Fruit fly (Drosophila melanogaster): ENCODE measurements around the gene Gyc76C.
A peak's percentile ranks its signal among the peaks of the same experiment; 100 is the strongest.

The Gyc76C gene

DNA sequence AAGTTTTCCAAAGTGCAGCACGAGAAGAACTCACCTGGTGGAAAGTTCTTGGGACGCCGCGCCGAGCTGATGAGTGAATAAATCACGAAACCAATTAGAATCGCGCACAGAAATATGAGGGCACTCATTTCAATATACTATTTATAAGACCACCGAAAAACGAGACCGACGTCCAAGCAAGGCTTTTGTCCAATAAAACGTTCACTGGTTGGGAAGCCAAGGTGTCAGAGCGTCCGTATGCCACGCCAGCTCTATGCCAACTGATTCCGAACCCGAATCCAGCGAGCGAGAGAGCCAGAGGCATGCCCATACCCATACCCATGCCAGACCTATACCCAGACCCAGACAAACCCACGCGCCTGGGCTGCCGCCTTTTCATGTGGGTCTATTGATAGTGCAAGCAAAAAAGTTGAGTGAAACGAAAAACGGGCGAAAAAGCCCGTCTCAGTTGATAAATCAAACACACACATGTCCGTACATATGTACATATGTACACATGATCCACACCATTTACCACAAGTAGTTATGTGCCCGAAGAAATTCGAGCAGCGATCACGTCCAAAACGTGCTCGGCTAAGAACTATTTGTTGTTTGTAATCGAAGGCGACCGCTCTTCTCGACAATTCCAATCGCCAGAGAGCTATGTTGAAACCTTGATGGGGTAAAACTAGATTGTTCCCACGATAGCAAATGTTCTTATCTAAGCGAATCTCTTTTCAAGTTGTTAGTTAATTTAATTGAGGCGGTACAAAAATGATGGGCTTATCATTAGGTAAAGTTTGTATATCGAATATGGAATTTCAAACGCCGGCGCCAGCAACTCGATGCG, 19.9 kb upstream of the Gyc76C start, which contains the start of gene Cyp305a1 (continued):
- TF ChIP-seq CG10147 (GFP tag; optimal IDR thresholded peaks at IDR 0.05): no peak
- no peak for TF ChIP-seq ind (GFP tag; optimal IDR thresholded peaks at IDR 0.05)
- no peak for TF ChIP-seq chinmo (GFP tag; IDR thresholded peaks at IDR 0.05; ENCODE audit: partially characterized antibody)
- peak; percentile 78 for TF ChIP-seq gcm (GFP tag; optimal IDR thresholded peaks at IDR 0.05)
- no peak for TF ChIP-seq CG5953 (GFP tag; IDR thresholded peaks at IDR 0.05)

DNA sequence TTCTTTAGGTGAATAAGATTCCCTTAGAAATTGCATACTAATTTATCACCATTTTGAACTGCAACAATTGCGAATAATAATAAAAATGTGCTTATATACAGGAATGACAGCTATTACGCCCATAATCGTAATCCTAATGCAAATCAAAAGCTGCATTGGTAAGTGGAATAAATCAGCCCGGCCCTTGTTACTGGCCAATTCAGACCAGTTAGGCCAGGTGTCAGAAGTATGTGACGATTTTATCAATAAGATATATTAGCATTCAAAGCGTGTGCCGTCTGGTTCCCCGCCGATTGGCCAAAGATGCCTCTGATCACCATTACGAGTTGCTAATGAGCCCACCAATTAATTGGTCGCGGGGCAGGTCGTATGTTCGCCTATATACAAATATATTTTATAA, 19.1 kb upstream of the Gyc76C start:
- TF ChIP-seq sqz (GFP tag; optimal IDR thresholded peaks at IDR 0.05) (no peak), CG11560 (tag; IDR thresholded peaks at IDR 0.05) (no peak), hkb (optimal IDR thresholded peaks at IDR 0.05) (no peak), hkb (GFP tag; IDR thresholded peaks at IDR 0.05) (no peak), chinmo (GFP tag; IDR thresholded peaks at IDR 0.05; ENCODE audit: partially characterized antibody) (0 out of 4 replicates have a peak, but pooled peaks have one; percentile 58), Elba2 (GFP tag; optimal IDR thresholded peaks at IDR 0.05) (peak; percentile 34), CG4854 (GFP tag; optimal IDR thresholded peaks at IDR 0.05) (no peak), vvl (GFP tag; IDR thresholded peaks at IDR 0.05) (peak; percentile 58)

DNA sequence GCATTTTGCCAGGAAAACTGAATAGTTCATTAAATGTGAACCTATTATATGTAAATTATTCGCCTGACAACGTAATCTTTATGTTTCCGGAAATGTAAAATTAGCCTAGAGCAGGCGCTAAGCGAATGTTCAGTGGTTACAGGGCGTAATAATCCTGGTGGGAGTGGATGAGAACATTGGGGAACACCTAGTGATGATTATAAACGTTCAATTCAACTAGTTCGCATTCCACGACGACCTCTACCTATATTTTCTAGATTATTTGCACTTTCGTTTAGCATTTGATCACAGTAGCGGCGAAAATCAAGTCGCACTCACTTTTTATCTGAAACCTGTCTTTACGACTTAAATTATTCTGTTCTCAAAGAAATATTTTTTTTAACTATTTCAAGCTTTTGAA, 14.2 kb upstream of the Gyc76C start:
- TF ChIP-seq ac (GFP tag; optimal IDR thresholded peaks at IDR 0.05): no peak
- no peak for TF ChIP-seq toy (GFP tag; IDR thresholded peaks at IDR 0.05)
- 0 out of 3 replicates have a peak, but pooled peaks have one; percentile 2 for TF ChIP-seq CG34422 (GFP tag; IDR thresholded peaks at IDR 0.05)
- TF ChIP-seq sens (GFP tag): peak; percentile 24
- TF ChIP-seq CG15514 (GFP tag; optimal IDR thresholded peaks at IDR 0.05): peak; percentile 91

DNA sequence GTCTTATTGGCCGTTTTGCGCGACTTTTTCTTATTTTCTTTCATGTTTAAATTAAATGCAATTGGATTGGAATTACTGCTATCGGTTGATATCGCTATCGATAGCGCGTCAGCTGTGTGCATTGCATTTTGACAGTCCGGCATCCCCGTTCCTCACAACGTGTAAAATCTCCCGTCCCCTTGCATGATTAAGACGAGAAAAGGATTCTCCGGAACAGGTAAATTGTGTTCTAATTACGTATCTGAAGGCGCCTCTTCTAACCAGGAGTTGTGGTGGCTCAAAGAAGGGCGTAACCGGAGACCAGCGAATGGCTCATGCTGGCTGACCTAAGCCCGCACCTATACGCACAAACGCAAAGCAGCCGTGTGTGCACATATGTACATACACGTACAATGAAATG, 13.7 kb upstream of the Gyc76C start, which contains the start of the genes CG14104 and Kap-alpha1:
Gene CG14104 (minus strand): TSS at position 97 of the 400 bp plus-strand sequence.
Gene Kap-alpha1 (plus strand): TSS at position 130 of the 400 bp plus-strand sequence.
- TF ChIP-seq p53 (GFP tag; optimal IDR thresholded peaks at IDR 0.05) (no peak), CG18262 (tag; optimal IDR thresholded peaks at IDR 0.05) (no peak), unc-4 (GFP tag; IDR thresholded peaks at IDR 0.05; ENCODE audit: partially characterized antibody) (peak; percentile 70), CG31388 (GFP tag; optimal IDR thresholded peaks at IDR 0.05) (no peak), CG2120 (GFP tag; optimal IDR thresholded peaks at IDR 0.05) (no peak), CG15601 (tag; optimal IDR thresholded peaks at IDR 0.05) (no peak), BEAF-32 (GFP tag; optimal IDR thresholded peaks at IDR 0.05) (peak; percentile 69), CG11560 (tag; IDR thresholded peaks at IDR 0.05) (no peak), vfl (GFP tag; optimal IDR thresholded peaks at IDR 0.05) (no peak), Atf3 (GFP tag; optimal IDR thresholded peaks at IDR 0.05) (no peak), HLHmδ (GFP tag; optimal IDR thresholded peaks at IDR 0.05) (no peak), prd (optimal IDR thresholded peaks at IDR 0.05) (no peak), prd (GFP tag; IDR thresholded peaks at IDR 0.05) (no peak), CG3407 (GFP tag; optimal IDR thresholded peaks at IDR 0.05) (no peak), gem (tag; optimal IDR thresholded peaks at IDR 0.05) (no peak), CG4282 (GFP tag; optimal IDR thresholded peaks at IDR 0.05) (no peak), CG6175 (GFP tag; IDR thresholded peaks at IDR 0.05) (no peak), tup (GFP tag; optimal IDR thresholded peaks at IDR 0.05) (no peak), Fer1 (GFP tag; optimal IDR thresholded peaks at IDR 0.05) (peak; percentile 7), Nf-YA (GFP tag; IDR thresholded peaks at IDR 0.05) (no peak), CG7556 (GFP tag; optimal IDR thresholded peaks at IDR 0.05) (no peak), CG15479 (GFP tag; optimal IDR thresholded peaks at IDR 0.05) (peak; percentile 61), D (optimal IDR thresholded peaks at IDR 0.05) (peak; percentile 43), D (GFP tag; optimal IDR thresholded peaks at IDR 0.05) (no peak), bbx (GFP tag; IDR thresholded peaks at IDR 0.05; ENCODE audit: partially characterized antibody) (peak; percentile 77), CG7839 (tag; optimal IDR thresholded peaks at IDR 0.05) (no peak), fd96Cb (tag; optimal IDR thresholded peaks at IDR 0.05) (no peak), Pdp1 (GFP tag; optimal IDR thresholded peaks at IDR 0.05) (peak in 1 of 2 experiments; percentile 24), CG5953 (GFP tag; IDR thresholded peaks at IDR 0.05) (no peak), Gsc (GFP tag; IDR thresholded peaks at IDR 0.05) (no peak)
